Worm (Caenorhabditis elegans) whole organism, L1 larva: ENCODE measurements around the gene set-13.
A peak's percentile ranks its signal among the peaks of the same experiment; 100 is the strongest.

ENCODE experiments used
- Y116A8C.19 ChIP-seq: sonication (generic microtip); optimal IDR thresholded peaks from 2 replicates; lab custom pipeline; 2016; ENCODE audit warnings: missing compliant biosample characterization, missing genetic modification characterization, borderline replicate concordance
- ces-1 ChIP-seq: fragments of 150-350 bp; optimal IDR thresholded peaks from 2 replicates; lab custom pipeline; 2014; ENCODE audit warnings: missing biosample characterization, missing genetic modification reagents, missing genetic modification characterization
- efl-1 ChIP-seq, 4 experiments: fragments of 150-350 bp; optimal IDR thresholded peaks in 3 of 4; peaks in 1 of 4; 1 replicate in 1 of 4; 2 replicates in 3 of 4; lab custom pipeline; 2014; ENCODE audit warnings: missing biosample characterization in 2 of 4, missing genetic modification characterization in 2 of 4, missing genetic modification reagents in 2 of 4
- elt-3 ChIP-seq, 6 experiments: fragments of 150-350 bp in 1 of 6; sonication (generic microtip); optimal IDR thresholded peaks; 2 replicates each; lab custom pipeline; 2017 to 2018; ENCODE audit warnings: missing biosample characterization in 6 of 6, missing genetic modification characterization in 6 of 6, inconsistent platforms in 1 of 6
- fkh-10 ChIP-seq: sonication (generic microtip); optimal IDR thresholded peaks from 2 replicates; lab custom pipeline; 2017; ENCODE audit warnings: missing biosample characterization, missing genetic modification reagents, missing genetic modification characterization
- lin-39 ChIP-seq: fragments of 150-350 bp; optimal IDR thresholded peaks from 2 replicates; lab custom pipeline; 2014; ENCODE audit warnings: missing biosample characterization, missing genetic modification reagents, missing genetic modification characterization
- lir-3 ChIP-seq: sonication (generic microtip); optimal IDR thresholded peaks from 2 replicates; lab custom pipeline; 2016; ENCODE audit warnings: mild to moderate bottlenecking, missing genetic modification characterization, moderate library complexity, missing compliant biosample characterization; ENCODE audit not compliant: poor library complexity
- lsy-2 ChIP-seq, 2 experiments: fragments of 150-350 bp; optimal IDR thresholded peaks; 2 replicates each; lab custom pipeline; 2014; ENCODE audit warnings: missing biosample characterization in 2 of 2, missing genetic modification characterization in 2 of 2
- nhr-237 ChIP-seq: fragments of 150-350 bp; optimal IDR thresholded peaks from 2 replicates; lab custom pipeline; 2014; ENCODE audit warnings: missing biosample characterization, missing genetic modification characterization
- snpc-4 ChIP-seq: fragments of 150-350 bp; optimal IDR thresholded peaks from 2 replicates; lab custom pipeline; 2014; ENCODE audit warnings: missing biosample characterization, missing genetic modification characterization
- tbx-2 ChIP-seq: sonication (generic microtip); optimal IDR thresholded peaks from 2 replicates; lab custom pipeline; 2016; ENCODE audit warnings: missing genetic modification characterization, missing compliant biosample characterization
- zag-1 ChIP-seq: fragments of 150-350 bp; optimal IDR thresholded peaks from 2 replicates; lab custom pipeline; 2014; ENCODE audit warnings: missing biosample characterization, missing genetic modification characterization
- ztf-4 ChIP-seq: fragments of 150-350 bp; optimal IDR thresholded peaks from 2 replicates; lab custom pipeline; 2014; ENCODE audit warnings: missing biosample characterization, missing genetic modification characterization

DNA sequence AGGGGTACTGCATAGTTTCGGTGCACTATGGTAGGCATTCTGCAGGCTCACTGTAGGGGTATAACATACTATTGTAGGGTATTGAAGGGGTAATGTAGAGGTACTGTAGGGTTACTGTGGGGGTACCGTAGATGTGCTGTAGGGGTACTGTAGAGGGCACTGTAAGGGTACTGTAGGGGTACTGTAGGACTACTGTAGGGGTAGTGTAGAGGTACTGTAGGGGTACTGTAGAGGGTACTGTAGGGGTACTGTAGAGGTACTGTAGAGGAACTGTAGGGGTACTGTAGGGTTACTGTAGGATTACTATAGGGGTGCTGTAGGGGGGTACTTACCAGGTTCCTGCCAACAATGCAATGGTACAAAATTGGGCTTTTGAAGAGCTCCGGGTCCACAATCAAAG lies 13.4 kb downstream of the set-13 start:
- TF ChIP-seq lin-39 (tag; lab: Kevin White, UChicago) (no peak), lsy-2 (tag; optimal IDR thresholded peaks at IDR 0.05; lab: Kevin White, UChicago) (no peak), ces-1 (GFP tag; lab: Kevin White, UChicago) (no peak), elt-3 (tag; optimal IDR thresholded peaks at IDR 0.05; lab: Kevin White, UChicago) (no peak), nhr-237 (no peak), fkh-10 (GFP tag; lab: Kevin White, UChicago) (no peak), ztf-4 (tag; lab: Kevin White, UChicago) (no peak), lir-3 (tag; lab: Kevin White, UChicago) (no peak), zag-1 (tag; lab: Kevin White, UChicago) (no peak), Y116A8C.19 (tag; lab: Kevin White, UChicago) (no peak), tbx-2 (tag; lab: Kevin White, UChicago) (no peak), snpc-4 (tag; lab: Kevin White, UChicago) (no peak), efl-1 (optimal IDR thresholded peaks at IDR 0.05; lab: Kevin White, UChicago) (no peak), efl-1 (GFP tag; optimal IDR thresholded peaks at IDR 0.05 in 1 of 2; lab: Kevin White, UChicago) (peak in 1 of 2 experiments; percentile 75)
